Worm (Caenorhabditis elegans): ENCODE results near the gene F48G7.9.

DNA sequence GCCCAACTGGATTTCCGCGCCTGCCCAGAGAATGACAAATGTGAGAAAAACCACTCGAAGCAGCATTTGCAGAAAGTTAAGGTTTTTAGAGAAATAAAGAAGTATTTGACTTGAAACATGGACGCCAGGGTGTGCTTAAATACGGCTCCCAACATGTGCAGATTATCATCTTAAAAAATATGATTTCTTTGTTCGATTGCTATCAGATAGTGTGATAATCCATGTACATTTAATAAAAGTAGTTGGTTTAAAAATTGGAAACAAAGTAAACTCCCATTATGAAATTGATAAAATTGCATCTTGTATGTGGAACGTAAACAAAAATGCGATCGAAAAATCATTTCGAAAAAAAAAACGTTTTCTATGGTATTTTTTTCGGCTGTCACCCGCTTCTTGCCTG is 842 bp downstream of the F48G7.9 start, which contains the start of gene F48G7.8:
- TF ChIP-seq pros-1 (tag; optimal IDR thresholded peaks at IDR 0.05) (no peak), nhr-11 (tag; optimal IDR thresholded peaks at IDR 0.05) (no peak), C38D4.7 (GFP tag; optimal IDR thresholded peaks at IDR 0.05) (no peak), sox-4 (tag; optimal IDR thresholded peaks at IDR 0.05) (no peak), ama-1 (optimal IDR thresholded peaks at IDR 0.05) (no peak), T23F11.4 (GFP tag; optimal IDR thresholded peaks at IDR 0.05) (no peak), pat-9 (tag; optimal IDR thresholded peaks at IDR 0.05) (no peak), ets-4 (tag; optimal IDR thresholded peaks at IDR 0.05) (no peak), zip-5 (tag; optimal IDR thresholded peaks at IDR 0.05) (no peak)
